Fruit fly (Drosophila melanogaster): ENCODE measurements around the gene Tmf.

Tmf gene

DNA sequence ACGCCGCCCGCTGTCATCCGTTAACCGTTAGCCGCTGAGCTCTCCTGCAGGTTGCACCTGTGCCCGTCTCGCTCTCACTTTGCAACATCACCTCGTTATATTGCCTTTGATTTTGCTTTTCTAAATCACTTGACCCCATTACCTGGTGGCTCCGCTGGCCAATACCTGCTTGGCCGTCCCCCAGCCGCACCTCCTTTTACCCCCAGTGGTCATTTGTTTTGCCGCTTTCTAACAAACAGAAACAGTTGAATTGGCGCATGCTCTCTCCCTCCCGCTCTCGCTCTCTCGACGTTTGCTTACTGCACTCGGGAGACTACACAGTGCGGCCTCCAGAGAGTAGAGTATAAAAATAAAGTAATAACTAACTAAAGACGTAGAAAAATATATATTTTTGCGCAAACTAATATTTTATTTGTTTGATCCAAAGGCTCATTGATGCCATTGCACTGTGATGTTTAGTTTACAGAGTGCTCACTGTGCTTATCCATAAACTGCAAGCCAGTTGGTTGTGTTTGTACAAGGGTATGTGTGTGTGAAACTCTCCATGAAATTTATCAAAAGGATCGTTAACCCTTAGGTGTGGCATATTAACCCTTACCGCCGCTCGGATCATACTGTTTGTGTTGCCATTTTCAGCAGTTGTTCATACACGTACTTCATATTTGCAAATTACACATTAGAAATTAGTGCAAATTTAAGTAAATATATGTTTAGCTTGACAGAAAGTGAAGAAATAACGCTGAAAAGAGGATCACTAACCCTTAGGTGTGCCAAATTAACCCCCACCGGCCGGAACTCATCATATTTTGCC lies 39.5 kb upstream of the Tmf start (continued):
- TF ChIP-seq trem (tag; optimal IDR thresholded peaks at IDR 0.05) (peak; percentile 59), Lpt (GFP tag; optimal IDR thresholded peaks at IDR 0.05) (no peak), Side (GFP tag; optimal IDR thresholded peaks at IDR 0.05) (no peak), Doc3 (GFP tag; IDR thresholded peaks at IDR 0.05; ENCODE audit: partially characterized antibody) (no peak), z (GFP tag; IDR thresholded peaks at IDR 0.05) (no peak), CG6765 (GFP tag; optimal IDR thresholded peaks at IDR 0.05) (no peak), CG3065 (GFP tag; optimal IDR thresholded peaks at IDR 0.05) (peak; percentile 7), Oaz (GFP tag; IDR thresholded peaks at IDR 0.05) (no peak), abd-A (tag; optimal IDR thresholded peaks at IDR 0.05) (no peak), hb (GFP tag; IDR thresholded peaks at IDR 0.05; ENCODE audit: partially characterized antibody) (no peak), CG2116 (GFP tag; optimal IDR thresholded peaks at IDR 0.05) (no peak), Abd-B (GFP tag; optimal IDR thresholded peaks at IDR 0.05) (peak; percentile 60), CG14965 (GFP tag; optimal IDR thresholded peaks at IDR 0.05; ENCODE audit: borderline replicate concordance) (no peak), CG2875 (GFP tag; optimal IDR thresholded peaks at IDR 0.05) (peak; percentile 75), cad (GFP tag; optimal IDR thresholded peaks at IDR 0.05) (no peak), pan (optimal IDR thresholded peaks at IDR 0.05) (no peak), pan (GFP tag; optimal IDR thresholded peaks at IDR 0.05 in 1 of 2, IDR thresholded peaks at IDR 0.05 in 1 of 2) (peak in 1 of 2 experiments; percentile 94), dati (GFP tag; IDR thresholded peaks at IDR 0.05) (peak; percentile 76), CG5180 (GFP tag; optimal IDR thresholded peaks at IDR 0.05) (peak; percentile 39), ash1 (GFP tag; optimal IDR thresholded peaks at IDR 0.05) (peak; percentile 56), dan (GFP tag; IDR thresholded peaks at IDR 0.05) (peak; percentile 42; the same call in 1 of the 2 replicates), Opbp (GFP tag; IDR thresholded peaks at IDR 0.05; ENCODE audit: partially characterized antibody) (no peak), ken (GFP tag; IDR thresholded peaks at IDR 0.05) (peak; percentile 93), ci (GFP tag; IDR thresholded peaks at IDR 0.05) (peak; percentile 97), mam (GFP tag; optimal IDR thresholded peaks at IDR 0.05) (peak; percentile 62), sim (GFP tag; IDR thresholded peaks at IDR 0.05) (peak; percentile 72; the same call in 1 of the 2 replicates), bsh (GFP tag; optimal IDR thresholded peaks at IDR 0.05) (peak; percentile 30 to 81), CG6689 (GFP tag; IDR thresholded peaks at IDR 0.05) (peak; percentile 90), maf-S (GFP tag; optimal IDR thresholded peaks at IDR 0.05) (no peak), CG2199 (GFP tag; IDR thresholded peaks at IDR 0.05) (peak; percentile 60; the same call in 1 of the 3 replicates), CG9932 (GFP tag; IDR thresholded peaks at IDR 0.05) (peak; percentile 89), fru (optimal IDR thresholded peaks at IDR 0.05) (no peak), oc (tag; optimal IDR thresholded peaks at IDR 0.05) (peak; percentile 89), Dll (GFP tag; IDR thresholded peaks at IDR 0.05; ENCODE audit: partially characterized antibody) (no peak), CG7987 (GFP tag; optimal IDR thresholded peaks at IDR 0.05) (peak; percentile 12), Tbp (GFP tag; optimal IDR thresholded peaks at IDR 0.05) (no peak), psq (GFP tag; optimal IDR thresholded peaks at IDR 0.05) (peak; percentile 27), CG17912 (GFP tag; optimal IDR thresholded peaks at IDR 0.05) (no peak), ssp (GFP tag; IDR thresholded peaks at IDR 0.05) (peak; percentile 76), ro (GFP tag; IDR thresholded peaks at IDR 0.05) (peak; percentile 50; the same call in 1 of the 2 replicates), fd3F (GFP tag; optimal IDR thresholded peaks at IDR 0.05) (peak; percentile 18), ATbp (GFP tag; optimal IDR thresholded peaks at IDR 0.05) (peak; percentile 80), CG15514 (GFP tag; optimal IDR thresholded peaks at IDR 0.05) (peak; percentile 61), HmgZ (tag; optimal IDR thresholded peaks at IDR 0.05) (peak; percentile 51), CG2120 (GFP tag; optimal IDR thresholded peaks at IDR 0.05) (peak; percentile 82), HHEX (GFP tag; optimal IDR thresholded peaks at IDR 0.05) (peak; percentile 79), Nf-YA (GFP tag; IDR thresholded peaks at IDR 0.05) (peak; percentile 79), zfh1 (GFP tag; IDR thresholded peaks at IDR 0.05) (peak; percentile 94), unpg (GFP tag; optimal IDR thresholded peaks at IDR 0.05) (no peak), lilli (GFP tag; optimal IDR thresholded peaks at IDR 0.05) (peak; percentile 77)

Measured in whole organism, embryonic.